Worm (Caenorhabditis elegans): Measurements from ENCODE around the gene srv-22.

ce11 chrIV:5926643-5927042 lies 46.9 kb upstream of the srv-22 start:
- no peak for TF ChIP-seq him-1 (tag; optimal IDR thresholded peaks at IDR 0.05)
- TF ChIP-seq W03F9.2 (tag; optimal IDR thresholded peaks at IDR 0.05) = no peak
- TF ChIP-seq dao-5 (tag; optimal IDR thresholded peaks at IDR 0.05) = no peak

Data from whole organism, L4/young adult.